Worm (Caenorhabditis elegans) whole organism, mixed stage, embryonic: ENCODE data around the gene nspa-8.

ENCODE experiments used
- M03D4.4 ChIP-seq: sonication (generic microtip); optimal IDR thresholded peaks from 2 replicates; lab custom pipeline; 2017; ENCODE audit warnings: mild to moderate bottlenecking, missing genetic modification characterization, missing compliant biosample characterization
- bed-3 ChIP-seq: fragments of 200-800 bp; sonication (Bioruptor generic); optimal IDR thresholded peaks from 3 replicates; lab custom pipeline; 2018; ENCODE audit warnings: mild to moderate bottlenecking, missing genetic modification characterization, moderate library complexity, missing compliant biosample characterization
- blmp-1 ChIP-seq: fragments of 150-350 bp; optimal IDR thresholded peaks from 2 replicates; lab custom pipeline; 2014; ENCODE audit warnings: missing biosample characterization, missing genetic modification characterization
- ceh-39 ChIP-seq: fragments of 150-350 bp; optimal IDR thresholded peaks from 2 replicates; lab custom pipeline; 2014; ENCODE audit warnings: missing biosample characterization, missing genetic modification characterization
- ceh-83 ChIP-seq: fragments of 200-800 bp; sonication (Bioruptor generic); optimal IDR thresholded peaks from 2 replicates; lab custom pipeline; 2018; ENCODE audit warnings: mild to moderate bottlenecking, missing genetic modification characterization, missing compliant biosample characterization
- ces-1 ChIP-seq: fragments of 150-350 bp; optimal IDR thresholded peaks from 2 replicates; lab custom pipeline; 2014; ENCODE audit warnings: missing biosample characterization, missing genetic modification reagents, missing genetic modification characterization
- cnd-1 ChIP-seq: fragments of 200-800 bp; sonication (Bioruptor generic); optimal IDR thresholded peaks from 2 replicates; lab custom pipeline; 2018; ENCODE audit warnings: mild to moderate bottlenecking, missing genetic modification characterization, missing compliant biosample characterization
- drap-1 ChIP-seq: fragments of 200-800 bp; sonication (Bioruptor generic); optimal IDR thresholded peaks from 3 replicates; lab custom pipeline; 2018; ENCODE audit warnings: mild to moderate bottlenecking, missing genetic modification characterization, missing compliant biosample characterization
- elt-1 ChIP-seq: sonication (generic microtip); optimal IDR thresholded peaks from 2 replicates; lab custom pipeline; 2017; ENCODE audit warnings: missing genetic modification characterization, mild to moderate bottlenecking, missing compliant biosample characterization, antibody characterized with exemption, moderate library complexity, borderline replicate concordance; ENCODE audit not compliant: insufficient read depth
- elt-3 ChIP-seq: fragments of 150-350 bp; optimal IDR thresholded peaks from 2 replicates; lab custom pipeline; 2014; ENCODE audit warnings: missing biosample characterization, missing genetic modification characterization
- ham-2 ChIP-seq: fragments of 200-800 bp; sonication (Bioruptor generic); optimal IDR thresholded peaks from 2 replicates; lab custom pipeline; 2018; ENCODE audit warnings: mild to moderate bottlenecking, missing genetic modification characterization, missing compliant biosample characterization
- hlh-1 ChIP-seq: fragments of 150-350 bp; optimal IDR thresholded peaks from 2 replicates; lab custom pipeline; 2014; ENCODE audit warnings: missing biosample characterization, missing genetic modification reagents, missing genetic modification characterization
- lsy-2 ChIP-seq: fragments of 150-350 bp; optimal IDR thresholded peaks from 2 replicates; lab custom pipeline; 2014; ENCODE audit warnings: missing biosample characterization, missing genetic modification characterization
- mab-5 ChIP-seq: fragments of 150-350 bp; optimal IDR thresholded peaks from 2 replicates; lab custom pipeline; 2014; ENCODE audit warnings: missing biosample characterization, missing genetic modification characterization
- mep-1 ChIP-seq: fragments of 150-350 bp; optimal IDR thresholded peaks from 2 replicates; lab custom pipeline; 2017; ENCODE audit warnings: missing biosample characterization, missing genetic modification reagents, missing genetic modification characterization, inconsistent platforms
- nhr-2 ChIP-seq: fragments of 150-350 bp; optimal IDR thresholded peaks from 2 replicates; lab custom pipeline; 2014; ENCODE audit warnings: missing biosample characterization, missing genetic modification characterization
- nhr-28 ChIP-seq: fragments of 150-350 bp; optimal IDR thresholded peaks from 2 replicates; lab custom pipeline; 2014; ENCODE audit warnings: missing biosample characterization, missing genetic modification characterization
- pha-4 ChIP-seq: fragments of 150-350 bp; optimal IDR thresholded peaks from 2 replicates; lab custom pipeline; 2018; ENCODE audit warnings: missing biosample characterization, missing genetic modification reagents, missing genetic modification characterization
- sem-2 ChIP-seq: fragments of 200-800 bp; sonication (Bioruptor generic); optimal IDR thresholded peaks from 2 replicates; lab custom pipeline; 2018; ENCODE audit warnings: mild to moderate bottlenecking, missing genetic modification characterization, missing compliant biosample characterization
- sptf-1 ChIP-seq: sonication (generic microtip); optimal IDR thresholded peaks from 2 replicates; lab custom pipeline; 2017; ENCODE audit warnings: mild to moderate bottlenecking, missing genetic modification characterization, moderate library complexity, missing compliant biosample characterization
- tbx-8 ChIP-seq: fragments of 200-800 bp; sonication (Bioruptor generic); optimal IDR thresholded peaks from 2 replicates; lab custom pipeline; 2018; ENCODE audit warnings: mild to moderate bottlenecking, missing genetic modification characterization, moderate library complexity, missing compliant biosample characterization
- unc-120 ChIP-seq: sonication (generic microtip); optimal IDR thresholded peaks from 2 replicates; lab custom pipeline; 2017; ENCODE audit warnings: missing genetic modification characterization, missing compliant biosample characterization; ENCODE audit not compliant: poor library complexity, severe bottlenecking
- unc-62 ChIP-seq: fragments of 150-350 bp; optimal IDR thresholded peaks from 2 replicates; lab custom pipeline; 2014; ENCODE audit warnings: missing biosample characterization, missing genetic modification reagents, missing genetic modification characterization
- zip-8 ChIP-seq: fragments of 150-350 bp; optimal IDR thresholded peaks from 2 replicates; lab custom pipeline; 2014; ENCODE audit warnings: missing biosample characterization, missing genetic modification characterization

The nspa-8 gene

DNA sequence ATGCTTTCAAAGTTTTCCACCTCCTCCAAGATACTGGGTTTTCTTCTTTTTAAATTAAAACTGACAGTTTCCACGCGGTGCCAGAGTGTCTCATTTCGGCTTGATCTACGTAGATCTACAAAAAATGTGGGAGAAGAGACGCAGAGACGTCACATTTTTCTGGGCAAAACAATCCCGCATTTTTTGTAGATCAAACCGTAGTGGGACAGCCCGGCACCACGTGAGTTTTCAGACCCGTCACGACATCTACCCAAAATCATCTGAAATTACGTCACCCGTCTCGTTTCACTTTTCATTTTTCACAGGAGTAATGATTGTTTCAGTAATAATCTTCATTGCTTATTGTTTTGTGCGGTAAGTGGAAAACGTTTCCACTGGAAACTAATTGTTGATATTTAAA, 1.6 kb upstream of the nspa-8 start:
- peak; percentile 16 for TF ChIP-seq sem-2 (GFP tag; lab: Kevin White, UChicago)
- peak; percentile 34 for TF ChIP-seq ceh-83 (GFP tag; lab: Kevin White, UChicago)
- no peak for TF ChIP-seq bed-3 (GFP tag; lab: Kevin White, UChicago)

DNA sequence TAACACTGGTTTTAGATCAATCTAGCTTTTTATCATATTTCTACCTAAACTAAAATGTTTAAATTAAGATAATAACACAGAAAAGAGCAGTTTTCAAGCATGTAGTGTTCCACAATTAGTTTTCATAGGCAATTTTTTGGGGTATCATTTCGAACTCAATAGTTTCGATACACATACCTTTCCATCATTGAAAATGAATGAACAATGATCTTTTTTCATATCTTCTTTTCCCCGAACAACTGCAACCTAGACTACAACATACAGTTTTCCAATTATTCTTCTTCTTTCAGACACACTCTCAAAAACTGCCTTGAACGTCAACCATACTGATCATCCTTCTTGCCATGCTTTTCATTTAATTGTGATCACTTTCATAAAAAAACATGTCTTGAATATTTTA, 2.7 kb downstream of the nspa-8 start, which contains the start of gene W06A7.4:
TSS of gene W06A7.4 (plus strand) at position 301 of the 400 bp plus-strand sequence.
- no peak for TF ChIP-seq sptf-1 (tag; lab: Kevin White, UChicago)
- no peak for TF ChIP-seq tbx-8 (GFP tag; lab: Kevin White, UChicago)
- TF ChIP-seq mab-5 (tag; lab: Kevin White, UChicago): no peak

- TF ChIP-seq pha-4 (tag; lab: Kevin White, UChicago) (no peak), ces-1 (GFP tag; lab: Kevin White, UChicago) (no peak), unc-62 (GFP tag; lab: Kevin White, UChicago) (no peak), ceh-83 (GFP tag; lab: Kevin White, UChicago) (no peak), M03D4.4 (no peak), mab-5 (tag; lab: Kevin White, UChicago) (no peak), nhr-28 (tag; lab: Kevin White, UChicago) (no peak), hlh-1 (tag; lab: Kevin White, UChicago) (no peak)
Measured at ce11 chrV:14821553-14821952, 5.3 kb downstream of the nspa-8 start, which contains the start of gene W06A7.2. Gene W06A7.2 (plus strand): TSS chrV:14821853.

ce11 chrV:14820314-14820713, 6.5 kb downstream of the nspa-8 start:
- TF ChIP-seq ceh-83 (GFP tag; lab: Kevin White, UChicago) (no peak), unc-120 (tag; lab: Kevin White, UChicago) (peak; percentile 32), unc-62 (GFP tag; lab: Kevin White, UChicago) (peak; percentile 13), hlh-1 (tag; lab: Kevin White, UChicago) (peak; percentile 71), sptf-1 (tag; lab: Kevin White, UChicago) (no peak), pha-4 (tag; lab: Kevin White, UChicago) (no peak)
- TF ChIP-seq, all 35 proteins: peak for 3

DNA sequence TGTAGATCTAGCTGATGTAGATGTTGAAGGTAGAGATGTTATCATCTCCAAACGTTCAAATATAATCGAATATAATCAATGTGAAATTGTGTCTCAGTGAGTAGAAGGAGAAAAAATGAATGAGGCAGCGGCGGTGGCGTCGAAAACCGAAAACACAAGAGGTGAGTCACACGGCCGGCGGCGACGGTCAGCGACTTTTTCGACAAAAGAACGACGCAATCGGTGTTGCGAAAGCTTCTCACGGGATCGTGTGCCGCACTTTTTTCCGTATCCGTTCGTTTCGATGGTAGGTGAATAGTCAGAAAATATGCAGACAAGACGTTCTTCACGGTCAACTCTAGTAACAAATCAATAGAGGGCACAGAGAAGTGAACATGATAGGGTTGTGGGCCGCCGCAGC, 11.4 kb downstream of the nspa-8 start, which contains the start of gene rin-1:
TSS of gene rin-1 (minus strand) at position 101 of the 400 bp plus-strand sequence.
- no peak for TF ChIP-seq M03D4.4
- no peak for TF ChIP-seq unc-62 (GFP tag; lab: Kevin White, UChicago)
- no peak for TF ChIP-seq cnd-1 (tag; lab: Kevin White, UChicago)
- no peak for TF ChIP-seq mep-1 (tag; lab: Kevin White, UChicago)
- no peak for TF ChIP-seq ceh-39 (tag; lab: Kevin White, UChicago)
- no peak for TF ChIP-seq pha-4 (tag; lab: Kevin White, UChicago)
- no peak for TF ChIP-seq zip-8 (tag; lab: Kevin White, UChicago)
- TF ChIP-seq, all 35 proteins: peak for 0

DNA sequence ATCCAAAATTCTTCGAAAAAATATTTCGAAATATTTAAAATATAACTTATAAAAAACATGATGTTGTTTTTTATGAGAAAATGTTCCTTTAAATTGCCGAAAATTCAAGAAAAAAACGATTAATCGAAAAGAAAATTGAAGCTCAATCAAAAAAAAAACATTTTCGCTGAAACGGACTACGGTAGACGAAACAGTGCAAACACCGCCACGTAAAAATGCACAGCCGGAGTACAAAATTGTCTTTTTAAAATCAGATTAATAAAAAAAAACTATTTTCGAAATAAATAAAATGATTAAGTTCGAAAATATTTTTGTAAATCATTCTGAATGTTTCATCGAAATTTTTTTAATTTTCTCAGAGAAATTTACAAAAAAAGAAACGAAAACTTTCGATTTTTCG, 13.3 kb downstream of the nspa-8 start:
- peak; percentile 85 for TF ChIP-seq lsy-2
- no peak for TF ChIP-seq zip-8 (tag; lab: Kevin White, UChicago)

DNA sequence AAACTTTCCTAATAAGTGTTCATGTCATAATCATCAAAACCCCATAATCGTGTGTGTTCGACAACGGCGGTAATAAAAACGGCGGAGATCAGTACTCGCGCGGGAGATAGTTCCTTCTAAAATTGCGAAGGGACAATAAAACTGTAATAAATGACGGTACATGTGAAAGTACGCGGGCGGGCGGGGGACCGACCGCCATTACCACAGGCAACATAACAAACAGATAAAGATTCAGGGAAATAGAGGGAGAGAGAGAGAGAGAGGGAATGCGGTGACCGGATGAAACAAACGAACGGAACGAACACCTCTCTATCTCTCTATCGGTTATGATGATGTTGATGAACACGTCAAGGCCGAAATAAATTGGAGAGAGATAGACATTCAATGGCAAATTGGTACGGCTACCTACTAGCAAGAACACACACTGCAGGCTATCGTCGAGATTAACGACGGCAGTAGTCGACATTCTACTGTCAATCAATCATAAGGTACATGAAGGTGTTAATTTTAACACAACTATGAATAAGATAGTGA, 20.6 kb downstream of the nspa-8 start:
- TF ChIP-seq sptf-1 (tag; lab: Kevin White, UChicago) (no peak), elt-1 (tag; lab: Kevin White, UChicago) (peak; percentile 65), lsy-2 (no peak), elt-3 (peak; percentile 44), unc-62 (GFP tag; lab: Kevin White, UChicago) (peak; percentile 78), blmp-1 (tag; lab: Kevin White, UChicago) (no peak), hlh-1 (tag; lab: Kevin White, UChicago) (peak; percentile 24), bed-3 (GFP tag; lab: Kevin White, UChicago) (no peak), nhr-2 (tag; lab: Kevin White, UChicago) (peak; percentile 50), ces-1 (GFP tag; lab: Kevin White, UChicago) (no peak), ham-2 (GFP tag; lab: Kevin White, UChicago) (peak; percentile 91)

- peak; percentile 65 for TF ChIP-seq hlh-1 (tag; lab: Kevin White, UChicago)
- TF ChIP-seq ham-2 (GFP tag; lab: Kevin White, UChicago): no peak
- peak; percentile 40 for TF ChIP-seq unc-120 (tag; lab: Kevin White, UChicago)
- peak; percentile 86 for TF ChIP-seq unc-62 (GFP tag; lab: Kevin White, UChicago)
- no peak for TF ChIP-seq drap-1 (GFP tag; lab: Kevin White, UChicago)
- TF ChIP-seq, all 35 proteins: peak for 3
Measured at ce11 chrV:14800402-14800801, 26.4 kb downstream of the nspa-8 start.
